Worm (Caenorhabditis elegans) whole organism, L4/young adult: ENCODE data around the gene srbc-24.

Experiments
- W03F9.2 ChIP-seq: fragments of 150-350 bp; optimal IDR thresholded peaks from 2 replicates; lab custom pipeline; 2014; ENCODE audit warnings: missing biosample characterization, missing genetic modification characterization
- dao-5 ChIP-seq: sonication (generic microtip); optimal IDR thresholded peaks from 2 replicates; lab custom pipeline; 2016; ENCODE audit warnings: missing genotype, missing genetic modification characterization, moderate library complexity, missing compliant biosample characterization
- him-1 ChIP-seq: sonication (generic microtip); optimal IDR thresholded peaks from 2 replicates; lab custom pipeline; 2016; ENCODE audit warnings: missing genotype, missing genetic modification reagents, missing genetic modification characterization, missing compliant biosample characterization

DNA sequence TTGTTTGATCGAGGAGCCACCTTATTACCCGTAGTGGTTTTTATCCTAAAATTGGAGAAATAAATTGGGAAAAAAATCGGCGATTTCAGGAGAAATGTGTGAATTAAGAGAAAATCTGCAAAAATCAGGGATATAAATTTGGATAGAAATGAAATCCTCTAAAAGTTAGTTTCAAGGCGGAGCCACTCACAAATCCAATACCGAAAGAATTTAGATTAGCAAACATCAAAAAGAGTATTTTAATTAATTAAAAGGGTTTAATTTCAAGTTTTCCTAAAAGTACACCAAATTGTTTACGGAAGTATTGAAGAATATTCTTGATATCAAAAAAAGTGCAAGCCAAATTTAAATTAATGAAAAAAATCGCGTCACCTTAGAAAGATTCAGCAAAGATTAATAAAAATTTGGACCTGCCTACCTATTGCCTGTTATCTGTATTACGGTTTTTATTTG lies 29.6 kb upstream of the srbc-24 start, which contains the start of gene F22F7.8:
- TF ChIP-seq him-1 (no peak), W03F9.2 (tag; lab: Kevin White, UChicago) (no peak), dao-5 (tag; lab: Kevin White, UChicago) (no peak)
